Worm (Caenorhabditis elegans) whole organism, mixed stage, embryonic: Measurements from ENCODE around the gene F35E12.6.

ENCODE experiments used
- ceh-39 ChIP-seq: fragments of 150-350 bp; optimal IDR thresholded peaks from 2 replicates; lab custom pipeline; 2014; ENCODE audit warnings: missing biosample characterization, missing genetic modification characterization
- drap-1 ChIP-seq: fragments of 200-800 bp; sonication (Bioruptor generic); optimal IDR thresholded peaks from 3 replicates; lab custom pipeline; 2018; ENCODE audit warnings: mild to moderate bottlenecking, missing genetic modification characterization, missing compliant biosample characterization
- elt-1 ChIP-seq: sonication (generic microtip); optimal IDR thresholded peaks from 2 replicates; lab custom pipeline; 2017; ENCODE audit warnings: missing genetic modification characterization, mild to moderate bottlenecking, missing compliant biosample characterization, antibody characterized with exemption, moderate library complexity, borderline replicate concordance; ENCODE audit not compliant: insufficient read depth
- lin-32 ChIP-seq: fragments of 200-800 bp; sonication (Bioruptor generic); optimal IDR thresholded peaks from 2 replicates; lab custom pipeline; 2018; ENCODE audit warnings: mild to moderate bottlenecking, missing genetic modification characterization, missing compliant biosample characterization
- mab-5 ChIP-seq: fragments of 150-350 bp; optimal IDR thresholded peaks from 2 replicates; lab custom pipeline; 2014; ENCODE audit warnings: missing biosample characterization, missing genetic modification characterization
- nhr-12 ChIP-seq: fragments of 150-350 bp; optimal IDR thresholded peaks from 2 replicates; lab custom pipeline; 2014; ENCODE audit warnings: missing biosample characterization, missing genetic modification characterization
- nhr-237 ChIP-seq: fragments of 150-350 bp; optimal IDR thresholded peaks from 2 replicates; lab custom pipeline; 2014; ENCODE audit warnings: missing biosample characterization, missing genetic modification characterization
- nhr-28 ChIP-seq: fragments of 150-350 bp; optimal IDR thresholded peaks from 2 replicates; lab custom pipeline; 2014; ENCODE audit warnings: missing biosample characterization, missing genetic modification characterization
- unc-39 ChIP-seq: fragments of 150-350 bp; optimal IDR thresholded peaks from 2 replicates; lab custom pipeline; 2014; ENCODE audit warnings: missing biosample characterization, missing genetic modification characterization
- unc-62 ChIP-seq: fragments of 150-350 bp; optimal IDR thresholded peaks from 2 replicates; lab custom pipeline; 2014; ENCODE audit warnings: missing biosample characterization, missing genetic modification reagents, missing genetic modification characterization

DNA sequence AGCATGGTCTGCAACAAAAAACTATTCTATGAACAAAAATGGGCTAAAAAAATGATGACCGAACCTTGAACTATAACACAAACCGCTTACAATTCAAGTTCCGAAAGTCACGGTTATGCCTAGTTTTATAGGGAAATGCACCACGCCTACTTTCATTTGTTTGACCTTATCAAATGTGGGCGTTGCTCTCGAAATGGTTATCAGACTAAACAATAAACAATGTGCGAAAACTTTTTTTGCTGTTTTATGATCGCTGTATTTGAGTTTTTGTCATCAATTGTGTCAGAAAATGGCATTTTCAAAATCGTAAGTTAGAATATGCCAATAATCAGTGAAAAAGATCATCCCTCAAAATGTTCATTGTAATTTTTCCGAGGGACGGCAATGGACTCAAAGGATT lies at the start of gene F35E12.6:
- TF ChIP-seq nhr-237 (no peak), lin-32 (GFP tag; lab: Kevin White, UChicago) (no peak), nhr-12 (tag; lab: Kevin White, UChicago) (no peak), nhr-28 (tag; lab: Kevin White, UChicago) (no peak), unc-62 (no peak), drap-1 (GFP tag; lab: Kevin White, UChicago) (no peak), unc-39 (tag; lab: Kevin White, UChicago) (no peak), mab-5 (tag; lab: Kevin White, UChicago) (no peak), elt-1 (no peak), ceh-39 (tag; lab: Kevin White, UChicago) (no peak)
